Fruit fly (Drosophila melanogaster) ovary, adult (tissue): ENCODE measurements around the gene CG45486.

ENCODE experiments used
- CG17801 ChIP-seq: fragments of 200-800 bp; optimal IDR thresholded peaks from 2 replicates; lab custom pipeline; 2019; ENCODE audit warnings: missing biosample characterization, mild to moderate bottlenecking, missing genetic modification characterization, moderate library complexity; ENCODE audit not compliant: partially characterized antibody

CG45486 gene

dm6 chrX:19889128-19889756 is 20.7 kb downstream of the CG45486 start:
- no peak for TF ChIP-seq CG17801 (GFP tag; lab: Kevin White, UChicago)

dm6 chrX:19886936-19887934 is 22.7 kb downstream of the CG45486 start:
- TF ChIP-seq CG17801 (GFP tag; lab: Kevin White, UChicago): peak; percentile 60

- TF ChIP-seq CG17801 (GFP tag; lab: Kevin White, UChicago): no peak
Measured at dm6 chrX:19886515-19886914, 23.4 kb downstream of the CG45486 start.

- no peak for TF ChIP-seq CG17801 (GFP tag; lab: Kevin White, UChicago)
Measured at dm6 chrX:19884204-19884603, 25.7 kb downstream of the CG45486 start.

dm6 chrX:19878342-19879204 is 31.3 kb downstream of the CG45486 start:
- TF ChIP-seq CG17801 (GFP tag; lab: Kevin White, UChicago): peak; percentile 10

- no peak for TF ChIP-seq CG17801 (GFP tag; lab: Kevin White, UChicago)
Measured at dm6 chrX:19876836-19877468, 33.0 kb downstream of the CG45486 start.

- no peak for TF ChIP-seq CG17801 (GFP tag; lab: Kevin White, UChicago)
Measured at dm6 chrX:19875629-19876028, 34.3 kb downstream of the CG45486 start.

- TF ChIP-seq CG17801 (GFP tag; lab: Kevin White, UChicago): no peak
Measured at dm6 chrX:19875059-19875458, 34.9 kb downstream of the CG45486 start.

- no peak for TF ChIP-seq CG17801 (GFP tag; lab: Kevin White, UChicago)
Measured at dm6 chrX:19867007-19867406, 42.9 kb downstream of the CG45486 start.

- no peak for TF ChIP-seq CG17801 (GFP tag; lab: Kevin White, UChicago)
Measured at dm6 chrX:19866145-19866972, 43.6 kb downstream of the CG45486 start, which contains the start of gene Hers. Gene Hers (plus strand): TSS chrX:19866146.

dm6 chrX:19865389-19866144 is 44.4 kb downstream of the CG45486 start, which contains the start of gene THADA:
Gene THADA (minus strand): TSS chrX:19865524.
- TF ChIP-seq CG17801 (GFP tag; lab: Kevin White, UChicago): peak; percentile 30

- TF ChIP-seq CG17801 (GFP tag; lab: Kevin White, UChicago): no peak
Measured at dm6 chrX:19859331-19859730, 50.6 kb downstream of the CG45486 start.
